Worm (Caenorhabditis elegans) whole organism, L1 larva: ENCODE data around the gene nas-32.
A peak's percentile ranks its signal among the peaks of the same experiment; 100 is the strongest.

Source experiments
- C34B4.2 ChIP-seq: sonication (generic microtip); optimal IDR thresholded peaks from 2 replicates; lab custom pipeline; 2017; ENCODE audit warnings: mild to moderate bottlenecking, missing genetic modification characterization, missing compliant biosample characterization
- aly-2 ChIP-seq: fragments of 150-350 bp; optimal IDR thresholded peaks from 2 replicates; lab custom pipeline; 2014; ENCODE audit warnings: missing biosample characterization, missing genetic modification characterization
- ceh-82 ChIP-seq, 3 experiments: fragments of 150-350 bp in 1 of 3; sonication (generic microtip) in 2 of 3; optimal IDR thresholded peaks; 2 replicates each; lab custom pipeline; 2014 to 2017; ENCODE audit warnings: missing biosample characterization in 3 of 3, missing genetic modification characterization in 3 of 3
- efl-1 ChIP-seq, 4 experiments: fragments of 150-350 bp; optimal IDR thresholded peaks in 3 of 4; peaks in 1 of 4; 1 replicate in 1 of 4; 2 replicates in 3 of 4; lab custom pipeline; 2014; ENCODE audit warnings: missing biosample characterization in 2 of 4, missing genetic modification characterization in 2 of 4, missing genetic modification reagents in 2 of 4
- fkh-10 ChIP-seq: sonication (generic microtip); optimal IDR thresholded peaks from 2 replicates; lab custom pipeline; 2017; ENCODE audit warnings: missing biosample characterization, missing genetic modification reagents, missing genetic modification characterization
- grh-1 ChIP-seq: fragments of 200-800 bp; sonication (Bioruptor generic); IDR thresholded peaks from 2 replicates; pipeline ENCODE4 v1.3.6; 2022; ENCODE audit warnings: missing genetic modification reagents, missing genetic modification characterization, missing compliant biosample characterization
- isw-1 ChIP-seq: fragments of 200-800 bp; sonication (Bioruptor generic); IDR thresholded peaks from 2 replicates; pipeline ENCODE4 v1.3.6; 2022; ENCODE audit warnings: missing genetic modification characterization, missing compliant biosample characterization
- nhr-11 ChIP-seq: fragments of 150-350 bp; optimal IDR thresholded peaks from 2 replicates; lab custom pipeline; 2014; ENCODE audit warnings: missing biosample characterization, missing genetic modification characterization
- nhr-28 ChIP-seq: fragments of 150-350 bp; optimal IDR thresholded peaks from 2 replicates; lab custom pipeline; 2014; ENCODE audit warnings: missing biosample characterization, missing genetic modification characterization
- pqm-1 ChIP-seq: sonication (generic microtip); optimal IDR thresholded peaks from 3 replicates; lab custom pipeline; 2017; ENCODE audit warnings: missing biosample characterization, missing genetic modification characterization
- tbx-2 ChIP-seq: sonication (generic microtip); optimal IDR thresholded peaks from 2 replicates; lab custom pipeline; 2016; ENCODE audit warnings: missing genetic modification characterization, missing compliant biosample characterization
- tlp-1 ChIP-seq: fragments of 150-350 bp; optimal IDR thresholded peaks from 2 replicates; lab custom pipeline; 2014; ENCODE audit warnings: missing biosample characterization, missing genetic modification characterization

DNA sequence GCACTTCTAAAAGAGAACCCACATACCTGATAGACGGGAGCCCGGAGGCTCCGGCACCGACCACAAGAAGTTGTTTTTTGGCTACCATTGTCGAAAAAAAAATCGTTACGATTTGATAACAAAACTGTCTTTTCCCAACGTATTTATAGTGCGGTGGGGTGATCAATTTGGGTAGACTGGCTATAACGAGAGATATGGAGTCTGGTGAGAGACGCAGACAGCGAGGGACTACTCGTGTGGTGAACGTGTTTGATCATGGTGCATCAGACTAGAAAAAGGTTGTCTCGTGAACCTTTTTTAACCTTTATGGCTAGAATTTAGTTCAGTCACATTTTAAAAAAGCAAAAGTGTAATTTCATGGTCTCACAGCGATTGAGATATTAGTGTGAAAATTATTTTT lies 4.5 kb upstream of the nas-32 start, which contains the start of gene fmo-5:
- TF ChIP-seq grh-1, result 0 out of 2 replicates have a peak, but pooled peaks have one; percentile 35
- TF ChIP-seq isw-1 (GFP tag; lab: Robert Waterston, UW), result no peak
- TF ChIP-seq C34B4.2 (tag; lab: Kevin White, UChicago), result no peak
- TF ChIP-seq nhr-28 (tag; lab: Kevin White, UChicago), result no peak
- no peak for TF ChIP-seq nhr-11
- TF ChIP-seq aly-2 (tag; lab: Kevin White, UChicago), result no peak
- TF ChIP-seq fkh-10 (GFP tag; lab: Kevin White, UChicago), result no peak
- TF ChIP-seq tlp-1 (tag; lab: Kevin White, UChicago), result no peak
- peak; percentile 48 for TF ChIP-seq tbx-2 (tag; lab: Kevin White, UChicago)
- TF ChIP-seq pqm-1 (tag; lab: Kevin White, UChicago), result no peak
- no peak for TF ChIP-seq ceh-82 (tag; optimal IDR thresholded peaks at IDR 0.05; lab: Kevin White, UChicago)
- peak; percentile 42 to 65 for TF ChIP-seq efl-1 (optimal IDR thresholded peaks at IDR 0.05; lab: Kevin White, UChicago)
- peak; percentile 60 to 97 for TF ChIP-seq efl-1 (GFP tag; optimal IDR thresholded peaks at IDR 0.05 in 1 of 2; lab: Kevin White, UChicago)
